Fruit fly (Drosophila melanogaster): ENCODE results near the gene CtsL4.

CtsL4 gene

DNA sequence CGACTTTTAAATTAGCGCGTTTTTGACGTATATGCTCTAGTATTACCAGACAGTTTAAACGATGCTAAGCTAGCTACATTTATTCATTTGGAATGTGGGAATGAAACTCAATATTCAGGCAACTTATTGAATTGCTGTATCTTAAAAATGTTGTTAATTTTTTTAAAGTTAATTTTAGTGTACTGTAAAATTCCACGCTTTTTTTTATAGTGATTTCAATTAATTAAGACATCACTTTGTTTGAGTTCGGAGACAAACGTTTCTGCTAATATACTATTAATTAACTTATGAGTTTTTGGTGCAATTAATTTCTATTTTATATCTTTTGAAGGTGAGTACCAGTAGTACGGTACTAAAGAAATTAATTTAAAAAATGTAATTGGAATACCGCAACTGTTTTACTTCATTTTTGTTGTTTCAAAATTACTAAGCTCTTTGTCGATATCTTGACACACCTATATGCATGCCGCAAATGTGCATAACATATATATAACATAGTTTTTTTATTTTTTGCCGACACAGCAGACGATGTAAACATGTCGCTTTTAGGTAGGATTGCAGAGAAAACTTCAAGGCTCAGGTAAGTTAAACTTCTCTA is 29.9 kb upstream of the CtsL4 start, which contains the start of the genes Cdk1 and mRpS7 (continued):
- TF ChIP-seq Vsx1 (GFP tag; optimal IDR thresholded peaks at IDR 0.05) (peak; percentile 47), HLH4C (GFP tag; IDR thresholded peaks at IDR 0.05; ENCODE audit: partially characterized antibody) (no peak), bbx (GFP tag; IDR thresholded peaks at IDR 0.05; ENCODE audit: partially characterized antibody) (no peak), rib (GFP tag; IDR thresholded peaks at IDR 0.05) (no peak), MESR4 (GFP tag; optimal IDR thresholded peaks at IDR 0.05) (peak; percentile 62), CG17361 (GFP tag; IDR thresholded peaks at IDR 0.05) (peak; percentile 92), Mes4 (GFP tag; optimal IDR thresholded peaks at IDR 0.05) (peak; percentile 47), Ada2b (GFP tag; IDR thresholded peaks at IDR 0.05) (peak; percentile 50; the same call in 1 of the 2 replicates), PHDP (tag; optimal IDR thresholded peaks at IDR 0.05) (peak; percentile 81), bigmax (GFP tag; optimal IDR thresholded peaks at IDR 0.05) (no peak), CG18476 (GFP tag; optimal IDR thresholded peaks at IDR 0.05) (peak; percentile 64), gfzf (GFP tag; optimal IDR thresholded peaks at IDR 0.05) (peak; percentile 26), Elba2 (GFP tag; optimal IDR thresholded peaks at IDR 0.05) (peak; percentile 29), dm (GFP tag; optimal IDR thresholded peaks at IDR 0.05) (peak; percentile 43), CG10366 (GFP tag; IDR thresholded peaks at IDR 0.05) (peak; percentile 69; the same call in 1 of the 2 replicates), CG12155 (GFP tag; optimal IDR thresholded peaks at IDR 0.05) (peak; percentile 69), CG2202 (tag; optimal IDR thresholded peaks at IDR 0.05) (no peak), CG16815 (GFP tag; optimal IDR thresholded peaks at IDR 0.05) (peak; percentile 51), Usf (GFP tag; optimal IDR thresholded peaks at IDR 0.05) (peak; percentile 40), CG14965 (GFP tag; optimal IDR thresholded peaks at IDR 0.05; ENCODE audit: borderline replicate concordance) (no peak), CG10147 (GFP tag; optimal IDR thresholded peaks at IDR 0.05) (peak; percentile 66), mirr (GFP tag; optimal IDR thresholded peaks at IDR 0.05) (no peak), gsb-n (tag; optimal IDR thresholded peaks at IDR 0.05) (peak; percentile 76), Taf1 (GFP tag; IDR thresholded peaks at IDR 0.05) (0 out of 2 replicates have a peak, but pooled peaks have one; percentile 37), CG17385 (GFP tag; optimal IDR thresholded peaks at IDR 0.05) (peak; percentile 68), CHES-1-like (GFP tag; optimal IDR thresholded peaks at IDR 0.05) (peak; percentile 47), Dbx (GFP tag; IDR thresholded peaks at IDR 0.05) (peak; percentile 63; the same call in 2 of the 3 replicates), Gug (GFP tag; IDR thresholded peaks at IDR 0.05) (no peak), esg (GFP tag; conservative IDR thresholded peaks at IDR 0.05) (peak; percentile 66), CG1024 (GFP tag; IDR thresholded peaks at IDR 0.05) (peak; percentile 69; the same call in 1 of the 2 replicates), knrl (GFP tag; IDR thresholded peaks at IDR 0.05; ENCODE audit: partially characterized antibody) (no peak), CG11560 (tag; IDR thresholded peaks at IDR 0.05) (no peak), hkb (optimal IDR thresholded peaks at IDR 0.05) (no peak), hkb (GFP tag; IDR thresholded peaks at IDR 0.05) (peak; percentile 82), CG2199 (GFP tag; IDR thresholded peaks at IDR 0.05) (no peak), CG10321 (GFP tag; IDR thresholded peaks at IDR 0.05) (no peak), Kr (GFP tag; optimal IDR thresholded peaks at IDR 0.05) (no peak), dmrt99B (tag; optimal IDR thresholded peaks at IDR 0.05) (peak; percentile 78)

DNA sequence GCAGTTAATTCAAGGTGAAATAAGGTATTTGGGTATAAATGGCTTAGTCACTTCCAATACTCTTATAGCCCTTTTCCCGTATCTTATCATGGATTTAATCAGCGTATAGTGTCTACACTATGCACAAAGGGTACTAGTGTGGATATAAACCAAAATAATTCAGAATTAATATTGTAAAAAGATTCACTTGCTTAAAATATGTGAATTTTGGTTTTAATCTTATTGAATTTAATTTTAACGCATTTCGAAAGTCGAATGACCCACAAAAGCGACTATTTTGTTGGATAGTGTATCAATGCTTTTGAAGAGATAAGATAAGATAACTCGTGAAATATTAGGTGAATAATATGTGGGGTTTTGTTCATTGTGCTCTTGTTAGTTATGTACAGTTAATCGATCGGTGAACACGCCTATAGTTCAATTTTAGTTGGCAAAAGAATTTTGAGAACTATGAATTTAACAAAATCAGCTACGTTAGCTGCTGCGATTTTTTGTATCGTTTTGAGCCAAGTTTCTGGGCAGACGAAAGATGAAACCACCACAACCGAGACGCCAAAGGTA is 25.6 kb upstream of the CtsL4 start, which contains the start of gene CG5096:
Gene CG5096 (plus strand): TSS at position 374 of the 561 bp plus-strand sequence.
- TF ChIP-seq Side (GFP tag; optimal IDR thresholded peaks at IDR 0.05): peak; percentile 83
- peak; percentile 84 for TF ChIP-seq CG18476 (GFP tag; optimal IDR thresholded peaks at IDR 0.05)
- TF ChIP-seq phol (tag; optimal IDR thresholded peaks at IDR 0.05): peak; percentile 81
- TF ChIP-seq jing (GFP tag; optimal IDR thresholded peaks at IDR 0.05): peak; percentile 55
- peak; percentile 86 for TF ChIP-seq Oli (tag; optimal IDR thresholded peaks at IDR 0.05)
- peak; percentile 84 for TF ChIP-seq schlank (tag; optimal IDR thresholded peaks at IDR 0.05)
- peak; percentile 87 for TF ChIP-seq CG31441 (GFP tag; IDR thresholded peaks at IDR 0.05)
- TF ChIP-seq Abd-B (GFP tag; optimal IDR thresholded peaks at IDR 0.05): no peak
- peak; percentile 92 for TF ChIP-seq CG3281 (GFP tag; optimal IDR thresholded peaks at IDR 0.05)
- TF ChIP-seq Ets65A (GFP tag): peak; percentile 51
- peak; percentile 92 for TF ChIP-seq cwo (GFP tag; optimal IDR thresholded peaks at IDR 0.05)
- TF ChIP-seq CG3838 (GFP tag; optimal IDR thresholded peaks at IDR 0.05): peak; percentile 49
- peak; percentile 84; the same call in 2 of the 3 replicates for TF ChIP-seq CG17361 (GFP tag; IDR thresholded peaks at IDR 0.05)
- TF ChIP-seq CG3726 (GFP tag; IDR thresholded peaks at IDR 0.05): peak; percentile 48; the same call in 1 of the 3 replicates
- peak; percentile 64 for TF ChIP-seq ewg (GFP tag; optimal IDR thresholded peaks at IDR 0.05)
